Fruit fly (Drosophila melanogaster) whole organism, embryonic: ENCODE measurements around the gene CG44385.

Experiments used
- CG10147 ChIP-seq: fragments of 200-800 bp; sonication (Bioruptor generic); optimal IDR thresholded peaks from 2 replicates; lab custom pipeline; 2019; ENCODE audit warnings: missing biosample characterization, mild to moderate bottlenecking, missing genetic modification characterization, moderate library complexity
- CG10462 ChIP-seq: fragments of 200-800 bp; sonication (Bioruptor generic); optimal IDR thresholded peaks from 2 replicates; lab custom pipeline; 2016; ENCODE audit warnings: missing biosample characterization, missing genetic modification characterization
- CG10543 ChIP-seq: fragments of 200-800 bp; sonication (Bioruptor generic); optimal IDR thresholded peaks from 3 replicates; lab custom pipeline; 2017; ENCODE audit warnings: missing biosample characterization, mild to moderate bottlenecking, missing genetic modification characterization, moderate library complexity
- CG10979 ChIP-seq: fragments of 200-800 bp; sonication (Bioruptor generic); optimal IDR thresholded peaks from 2 replicates; lab custom pipeline; 2018; ENCODE audit warnings: missing biosample characterization, mild to moderate bottlenecking, missing genetic modification characterization, moderate library complexity
- CG12299 ChIP-seq: fragments of 200-800 bp; sonication (Bioruptor generic); optimal IDR thresholded peaks from 2 replicates; lab custom pipeline; 2018; ENCODE audit warnings: missing biosample characterization, mild to moderate bottlenecking, missing genetic modification characterization
- CG13424 ChIP-seq: fragments of 200-800 bp; sonication (Bioruptor generic); optimal IDR thresholded peaks from 2 replicates; lab custom pipeline; 2019; ENCODE audit warnings: missing biosample characterization, mild to moderate bottlenecking, missing genetic modification characterization, moderate library complexity
- CG14860 ChIP-seq: fragments of 200-800 bp; sonication (Bioruptor generic); IDR thresholded peaks from 3 replicates; pipeline ENCODE4 v1.3.6; 2022; ENCODE audit warnings: missing biosample characterization, missing genetic modification characterization; ENCODE audit not compliant: partially characterized antibody
- CG16779 ChIP-seq: fragments of 200-800 bp; sonication (Bioruptor generic); IDR thresholded peaks from 2 replicates; pipeline ENCODE4 v1.3.6; 2022; ENCODE audit warnings: missing biosample characterization, missing genetic modification characterization
- CG16813 ChIP-seq: fragments of 200-800 bp; sonication (Bioruptor generic); IDR thresholded peaks from 3 replicates; pipeline ENCODE4 v1.3.6; 2022; ENCODE audit warnings: missing biosample characterization, missing genetic modification characterization; ENCODE audit not compliant: partially characterized antibody
- CG17829 ChIP-seq: fragments of 200-800 bp; optimal IDR thresholded peaks from 2 replicates; lab custom pipeline; 2019; ENCODE audit warnings: missing biosample characterization, mild to moderate bottlenecking, missing genetic modification characterization, moderate library complexity
- CG17912 ChIP-seq: fragments of 200-800 bp; sonication (Bioruptor generic); optimal IDR thresholded peaks from 2 replicates; lab custom pipeline; 2018; ENCODE audit warnings: missing biosample characterization, mild to moderate bottlenecking, missing genetic modification characterization
- CG18599 ChIP-seq: fragments of 200-800 bp; sonication (Bioruptor generic); optimal IDR thresholded peaks from 3 replicates; lab custom pipeline; 2017; ENCODE audit warnings: missing biosample characterization, missing genetic modification characterization, mild to moderate bottlenecking, moderate library complexity, missing genetic modification reagents
- CG2116 ChIP-seq: fragments of 200-800 bp; sonication (Bioruptor generic); optimal IDR thresholded peaks from 3 replicates; lab custom pipeline; 2018; ENCODE audit warnings: missing biosample characterization, mild to moderate bottlenecking, missing genetic modification characterization
- CG32532 ChIP-seq: fragments of 200-800 bp; sonication (Bioruptor generic); IDR thresholded peaks from 2 replicates; pipeline ENCODE4 v1.3.6; 2022; ENCODE audit warnings: missing biosample characterization, missing genetic modification characterization
- CG33213 ChIP-seq: fragments of 200-800 bp; sonication (Bioruptor generic); optimal IDR thresholded peaks from 3 replicates; lab custom pipeline; 2016; ENCODE audit warnings: missing biosample characterization, missing genetic modification characterization
- CG4820 ChIP-seq: fragments of 200-800 bp; sonication (Bioruptor generic); optimal IDR thresholded peaks from 3 replicates; lab custom pipeline; 2016; ENCODE audit warnings: missing biosample characterization, missing genetic modification characterization
- CG6689 ChIP-seq: fragments of 200-800 bp; sonication (Bioruptor generic); IDR thresholded peaks from 2 replicates; pipeline ENCODE4 v1.3.6; 2022; ENCODE audit warnings: missing biosample characterization, missing genetic modification characterization
- CG6791 ChIP-seq: fragments of 200-800 bp; sonication (Bioruptor generic); IDR thresholded peaks from 3 replicates; pipeline ENCODE4 v1.3.6; 2022; ENCODE audit warnings: missing biosample characterization, missing genetic modification characterization; ENCODE audit not compliant: partially characterized antibody
- CG6813 ChIP-seq: fragments of 200-800 bp; sonication (Bioruptor generic); optimal IDR thresholded peaks from 2 replicates; lab custom pipeline; 2017; ENCODE audit warnings: missing biosample characterization, missing genetic modification characterization, mild to moderate bottlenecking, moderate library complexity, missing genetic modification reagents
- CG8924 ChIP-seq: fragments of 200-800 bp; optimal IDR thresholded peaks from 3 replicates; lab custom pipeline; 2019; ENCODE audit warnings: missing biosample characterization, mild to moderate bottlenecking, missing genetic modification characterization, moderate library complexity
- CG8944 ChIP-seq: fragments of 200-800 bp; sonication (Bioruptor generic); optimal IDR thresholded peaks from 3 replicates; lab custom pipeline; 2016; ENCODE audit warnings: missing biosample characterization, missing genetic modification characterization
- CG9876 ChIP-seq: fragments of 200-800 bp; sonication (Bioruptor generic); optimal IDR thresholded peaks from 2 replicates; lab custom pipeline; 2016; ENCODE audit warnings: missing biosample characterization, missing genetic modification characterization
- Chrac-16 ChIP-seq: fragments of 200-800 bp; sonication (Bioruptor generic); optimal IDR thresholded peaks from 3 replicates; lab custom pipeline; 2016; ENCODE audit warnings: missing biosample characterization, missing genetic modification characterization
- CoRest ChIP-seq: fragments of 200-800 bp; sonication (Bioruptor generic); optimal IDR thresholded peaks from 3 replicates; lab custom pipeline; 2018; ENCODE audit warnings: missing biosample characterization, mild to moderate bottlenecking, missing genetic modification characterization, moderate library complexity
- Dad ChIP-seq: fragments of 200-800 bp; sonication (Bioruptor generic); optimal IDR thresholded peaks from 3 replicates; lab custom pipeline; 2016; ENCODE audit warnings: missing biosample characterization, missing genetic modification characterization
- Drgx ChIP-seq: fragments of 200-800 bp; sonication (Bioruptor generic); IDR thresholded peaks from 2 replicates; pipeline ENCODE4 v1.3.6; 2022; ENCODE audit warnings: missing biosample characterization, missing genetic modification characterization
- E2f2 ChIP-seq: fragments of 200-800 bp; sonication (Bioruptor generic); IDR thresholded peaks from 2 replicates; pipeline ENCODE4 v1.3.6; 2022; ENCODE audit warnings: missing biosample characterization, missing genetic modification characterization
- Fer3 ChIP-seq: fragments of 200-800 bp; sonication (Bioruptor generic); optimal IDR thresholded peaks from 2 replicates; lab custom pipeline; 2018; ENCODE audit warnings: missing biosample characterization, mild to moderate bottlenecking, missing genetic modification characterization, moderate library complexity
- HLH54F ChIP-seq: fragments of 200-800 bp; sonication (Bioruptor generic); optimal IDR thresholded peaks from 3 replicates; lab custom pipeline; 2016; ENCODE audit warnings: missing biosample characterization, missing genetic modification characterization
- Hand ChIP-seq: fragments of 200-800 bp; sonication (Bioruptor generic); optimal IDR thresholded peaks from 2 replicates; lab custom pipeline; 2017; ENCODE audit warnings: mild to moderate bottlenecking, missing biosample characterization, missing genetic modification reagents, missing genetic modification characterization
- Hmr ChIP-seq: fragments of 200-800 bp; sonication (Bioruptor generic); optimal IDR thresholded peaks from 3 replicates; lab custom pipeline; 2017; ENCODE audit warnings: mild to moderate bottlenecking, missing biosample characterization, missing genetic modification reagents, missing genetic modification characterization
- Hr3 ChIP-seq: fragments of 200-800 bp; sonication (Bioruptor generic); optimal IDR thresholded peaks from 3 replicates; lab custom pipeline; 2016; ENCODE audit warnings: missing biosample characterization, missing genetic modification characterization
- NK7.1 ChIP-seq: fragments of 200-800 bp; sonication (Bioruptor generic); optimal IDR thresholded peaks from 3 replicates; lab custom pipeline; 2016; ENCODE audit warnings: missing biosample characterization, missing genetic modification characterization
- Nf-YB ChIP-seq: fragments of 200-800 bp; sonication (Bioruptor generic); optimal IDR thresholded peaks from 3 replicates; lab custom pipeline; 2019; ENCODE audit warnings: missing biosample characterization, mild to moderate bottlenecking, missing genetic modification characterization, moderate library complexity
- Sox100B ChIP-seq: fragments of 200-800 bp; sonication (Bioruptor generic); optimal IDR thresholded peaks from 3 replicates; lab custom pipeline; 2018; ENCODE audit warnings: missing biosample characterization, mild to moderate bottlenecking, missing genetic modification characterization
- abd-A ChIP-seq: fragments of 200-800 bp; sonication (Bioruptor generic); optimal IDR thresholded peaks from 3 replicates; lab custom pipeline; 2019; ENCODE audit warnings: missing biosample characterization, mild to moderate bottlenecking, missing genetic modification characterization, moderate library complexity
- ac ChIP-seq: fragments of 200-800 bp; sonication (Bioruptor generic); optimal IDR thresholded peaks from 3 replicates; lab custom pipeline; 2017; ENCODE audit warnings: missing biosample characterization, mild to moderate bottlenecking, missing genetic modification characterization
- amos ChIP-seq: fragments of 200-800 bp; sonication (Bioruptor generic); IDR thresholded peaks from 2 replicates; pipeline ENCODE4 v1.3.6; 2022; ENCODE audit warnings: missing biosample characterization, missing genetic modification characterization; ENCODE audit not compliant: partially characterized antibody
- aop ChIP-seq: fragments of 200-800 bp; sonication (Bioruptor generic); IDR thresholded peaks from 2 replicates; pipeline ENCODE4 v1.3.6; 2022; ENCODE audit warnings: missing biosample characterization, missing genetic modification characterization
- bab2 ChIP-seq: fragments of 200-800 bp; sonication (Bioruptor generic); optimal IDR thresholded peaks from 2 replicates; lab custom pipeline; 2016; ENCODE audit warnings: missing biosample characterization, missing genetic modification characterization
- bbx ChIP-seq: fragments of 200-800 bp; sonication (Bioruptor generic); IDR thresholded peaks from 2 replicates; pipeline ENCODE4 v1.3.6; 2022; ENCODE audit warnings: missing biosample characterization, missing genetic modification characterization; ENCODE audit not compliant: partially characterized antibody
- dan ChIP-seq: fragments of 200-800 bp; sonication (Bioruptor generic); IDR thresholded peaks from 2 replicates; pipeline ENCODE4 v1.3.6; 2022; ENCODE audit warnings: missing biosample characterization, missing genetic modification characterization
- en ChIP-seq: fragments of 200-800 bp; sonication (Bioruptor generic); optimal IDR thresholded peaks from 2 replicates; lab custom pipeline; 2016; ENCODE audit warnings: missing biosample characterization, missing genetic modification characterization
- fd3F ChIP-seq: fragments of 200-800 bp; sonication (Bioruptor generic); optimal IDR thresholded peaks from 2 replicates; lab custom pipeline; 2018; ENCODE audit warnings: missing biosample characterization, mild to moderate bottlenecking, missing genetic modification characterization, moderate library complexity
- her ChIP-seq: fragments of 200-800 bp; sonication (Bioruptor generic); optimal IDR thresholded peaks from 2 replicates; lab custom pipeline; 2016; ENCODE audit warnings: missing biosample characterization, missing genetic modification characterization
- jing ChIP-seq: fragments of 200-800 bp; sonication (Bioruptor generic); optimal IDR thresholded peaks from 2 replicates; lab custom pipeline; 2018; ENCODE audit warnings: missing biosample characterization, mild to moderate bottlenecking, missing genetic modification characterization
- kah ChIP-seq: fragments of 200-800 bp; sonication (Bioruptor generic); optimal IDR thresholded peaks from 2 replicates; lab custom pipeline; 2018; ENCODE audit warnings: missing biosample characterization, mild to moderate bottlenecking, missing genetic modification characterization
- slbo ChIP-seq: fragments of 200-800 bp; sonication (Bioruptor generic); IDR thresholded peaks from 2 replicates; pipeline ENCODE4 v1.3.6; 2022; ENCODE audit warnings: missing biosample characterization, missing genetic modification characterization
- slp2 ChIP-seq: fragments of 200-800 bp; sonication (Bioruptor generic); optimal IDR thresholded peaks from 2 replicates; lab custom pipeline; 2016; ENCODE audit warnings: missing biosample characterization, missing genetic modification characterization
- twi ChIP-seq: fragments of 200-800 bp; optimal IDR thresholded peaks from 2 replicates; lab custom pipeline; 2019; ENCODE audit warnings: missing biosample characterization, mild to moderate bottlenecking, missing genetic modification characterization, moderate library complexity
- wek ChIP-seq: fragments of 200-800 bp; sonication (Bioruptor generic); optimal IDR thresholded peaks from 3 replicates; lab custom pipeline; 2018; ENCODE audit warnings: missing biosample characterization, mild to moderate bottlenecking, missing genetic modification characterization, moderate library complexity

The CG44385 gene

DNA sequence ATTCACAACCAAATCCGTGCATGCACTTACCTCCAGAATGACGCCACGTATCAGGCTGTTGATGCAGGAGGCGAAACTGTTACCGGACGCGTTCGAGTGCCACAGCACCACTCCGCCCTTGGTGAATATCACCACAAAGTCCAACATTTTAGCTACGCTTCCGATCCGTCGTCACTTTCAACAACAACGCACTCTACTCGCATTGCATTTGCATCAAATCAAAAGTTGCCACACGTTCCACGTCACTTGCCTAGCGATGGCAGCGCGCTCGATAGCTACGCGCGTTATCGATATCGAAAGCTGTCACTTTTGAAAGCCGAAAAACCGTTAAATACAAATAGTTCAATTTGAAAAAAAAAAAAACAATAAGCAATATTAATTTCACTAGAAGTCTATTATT lies 3.4 kb downstream of the CG44385 start, which contains the start of gene SrpRalpha (continued):
- TF ChIP-seq Sox100B: no peak
- no peak for TF ChIP-seq twi (tag; lab: Kevin White, UChicago)
- peak; percentile 61; the same call in 1 of the 2 replicates for TF ChIP-seq bbx (GFP tag; lab: Robert Waterston, UW)
- no peak for TF ChIP-seq CG12299 (tag; lab: Kevin White, UChicago)
- no peak for TF ChIP-seq CG10543 (GFP tag; lab: Kevin White, UChicago)
- no peak for TF ChIP-seq CG10979 (tag; lab: Kevin White, UChicago)
- no peak for TF ChIP-seq Dad (GFP tag; lab: Kevin White, UChicago)
- no peak for TF ChIP-seq Drgx (GFP tag; lab: Robert Waterston, UW)
- no peak for TF ChIP-seq CG4820 (GFP tag; lab: Kevin White, UChicago)
- TF ChIP-seq CG17829 (tag; lab: Kevin White, UChicago): peak; percentile 12
- TF ChIP-seq dan (GFP tag; lab: Robert Waterston, UW): no peak
- no peak for TF ChIP-seq CG33213 (GFP tag; lab: Kevin White, UChicago)
- no peak for TF ChIP-seq CG6813 (GFP tag; lab: Kevin White, UChicago)
- no peak for TF ChIP-seq CG10147
- TF ChIP-seq CG2116 (GFP tag; lab: Kevin White, UChicago): peak; percentile 20
- no peak for TF ChIP-seq CG6791 (GFP tag; lab: Robert Waterston, UW)
- no peak for TF ChIP-seq CG9876 (GFP tag; lab: Kevin White, UChicago)
- no peak for TF ChIP-seq Chrac-16 (GFP tag; lab: Kevin White, UChicago)
- TF ChIP-seq Nf-YB (GFP tag; lab: Kevin White, UChicago): no peak
- peak; percentile 33; the same call in 1 of the 3 replicates for TF ChIP-seq CG16813
- no peak for TF ChIP-seq Hand
- TF ChIP-seq slp2 (GFP tag; lab: Kevin White, UChicago): no peak
- TF ChIP-seq CoRest: no peak
- no peak for TF ChIP-seq wek (GFP tag; lab: Kevin White, UChicago)
- no peak for TF ChIP-seq CG18599 (GFP tag; lab: Kevin White, UChicago)
- no peak for TF ChIP-seq Hmr (GFP tag; lab: Kevin White, UChicago)
- no peak for TF ChIP-seq CG16779 (GFP tag; lab: Robert Waterston, UW)
- no peak for TF ChIP-seq her (GFP tag; lab: Kevin White, UChicago)
- no peak for TF ChIP-seq jing
- no peak for TF ChIP-seq slbo (GFP tag; lab: Robert Waterston, UW)
- TF ChIP-seq fd3F: no peak
- no peak for TF ChIP-seq aop (GFP tag; lab: Robert Waterston, UW)
- no peak for TF ChIP-seq bab2 (GFP tag; lab: Kevin White, UChicago)
- TF ChIP-seq CG8944 (GFP tag; lab: Kevin White, UChicago): no peak
- no peak for TF ChIP-seq ac (GFP tag; lab: Kevin White, UChicago)
- no peak for TF ChIP-seq en (GFP tag; lab: Kevin White, UChicago)
- no peak for TF ChIP-seq CG14860 (GFP tag; lab: Robert Waterston, UW)
- TF ChIP-seq CG17912 (GFP tag; lab: Kevin White, UChicago): no peak
- no peak for TF ChIP-seq CG13424 (tag; lab: Kevin White, UChicago)
- TF ChIP-seq CG8924: no peak
- no peak for TF ChIP-seq kah (GFP tag; lab: Kevin White, UChicago)
- TF ChIP-seq CG10462: no peak
- TF ChIP-seq E2f2 (GFP tag; lab: Robert Waterston, UW): peak; percentile 74
- TF ChIP-seq Hr3 (GFP tag; lab: Kevin White, UChicago): no peak
- no peak for TF ChIP-seq CG32532 (GFP tag; lab: Robert Waterston, UW)
- no peak for TF ChIP-seq abd-A (tag; lab: Kevin White, UChicago)
- TF ChIP-seq NK7.1: no peak
- no peak for TF ChIP-seq Fer3
- TF ChIP-seq amos: peak; percentile 28; the same call in 1 of the 2 replicates
- no peak for TF ChIP-seq HLH54F
- no peak for TF ChIP-seq CG6689 (GFP tag; lab: Robert Waterston, UW)
